Worm (Caenorhabditis elegans): ENCODE measurements around the gene lgc-49.
A peak's percentile ranks its signal among the peaks of the same experiment; 100 is the strongest.

lgc-49 gene

DNA sequence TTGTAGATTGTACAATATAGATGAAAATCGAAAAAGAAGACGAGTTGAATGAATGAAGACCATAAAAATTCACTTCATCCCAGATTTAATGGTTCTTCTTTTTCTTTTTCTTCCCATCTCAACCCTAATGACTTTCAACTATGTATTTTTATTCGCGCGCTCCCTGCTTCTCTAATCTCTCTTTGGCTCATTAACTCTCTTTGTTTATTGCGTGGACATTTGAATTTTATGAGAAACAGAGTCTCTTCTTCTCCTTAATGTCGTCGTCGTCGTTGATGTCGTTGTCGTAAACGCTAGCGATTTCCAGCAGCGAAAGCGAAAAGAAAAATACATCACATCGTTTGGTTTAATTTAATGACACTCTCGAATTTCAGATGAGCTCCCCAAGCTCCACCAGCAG lies 23.5 kb downstream of the lgc-49 start:
- no peak for TF ChIP-seq attf-4 (tag; optimal IDR thresholded peaks at IDR 0.05)
- no peak for TF ChIP-seq vab-7 (GFP tag; IDR thresholded peaks at IDR 0.05)
- TF ChIP-seq duxl-1 (tag; optimal IDR thresholded peaks at IDR 0.05; ENCODE audit: poor library complexity) = no peak
- TF ChIP-seq egl-27 (tag; optimal IDR thresholded peaks at IDR 0.05) = no peak
- TF ChIP-seq hlh-11 (tag; optimal IDR thresholded peaks at IDR 0.05) = no peak
- no peak for TF ChIP-seq nhr-102 (tag; optimal IDR thresholded peaks at IDR 0.05)
- TF ChIP-seq nhr-111 (GFP tag; optimal IDR thresholded peaks at IDR 0.05) = no peak
- TF ChIP-seq lin-38 (GFP tag; IDR thresholded peaks at IDR 0.05) = no peak
- TF ChIP-seq fkh-10 (GFP tag; optimal IDR thresholded peaks at IDR 0.05) = no peak
- TF ChIP-seq dmd-9 (GFP tag; IDR thresholded peaks at IDR 0.05) = no peak
- no peak for TF ChIP-seq daf-8 (GFP tag; IDR thresholded peaks at IDR 0.05)
- TF ChIP-seq unc-39 (tag; optimal IDR thresholded peaks at IDR 0.05) = no peak
- no peak for TF ChIP-seq nhr-6 (tag; optimal IDR thresholded peaks at IDR 0.05)
- TF ChIP-seq T26A8.4 (GFP tag; IDR thresholded peaks at IDR 0.05) = no peak
- TF ChIP-seq snpc-1.2 (GFP tag; IDR thresholded peaks at IDR 0.05) = no peak

DNA sequence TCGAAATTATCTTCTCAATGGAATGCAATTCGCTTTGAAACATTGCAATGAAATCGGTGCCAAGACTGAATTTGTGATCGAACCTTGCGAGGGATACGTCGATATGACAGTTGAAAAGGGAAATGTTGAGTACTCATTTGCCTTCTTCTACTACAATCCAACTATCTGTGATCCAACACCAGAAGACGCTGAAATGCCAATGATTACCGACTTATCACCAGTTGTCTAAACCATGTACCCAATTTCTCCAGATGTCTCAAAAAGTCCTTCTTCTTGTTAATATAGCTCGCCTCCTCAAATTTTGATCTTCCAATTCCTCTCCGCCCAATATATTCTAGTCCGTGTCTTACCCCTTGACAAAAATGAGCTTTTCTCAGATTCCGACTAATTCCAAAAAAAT lies 25.1 kb downstream of the lgc-49 start:
- TF ChIP-seq unc-62 (GFP tag; optimal IDR thresholded peaks at IDR 0.05 in 1 of 2) (peak in 1 of 2 experiments; percentile 97), unc-62 (tag; optimal IDR thresholded peaks at IDR 0.05) (no peak), dmd-6 (GFP tag; IDR thresholded peaks at IDR 0.05) (no peak)

DNA sequence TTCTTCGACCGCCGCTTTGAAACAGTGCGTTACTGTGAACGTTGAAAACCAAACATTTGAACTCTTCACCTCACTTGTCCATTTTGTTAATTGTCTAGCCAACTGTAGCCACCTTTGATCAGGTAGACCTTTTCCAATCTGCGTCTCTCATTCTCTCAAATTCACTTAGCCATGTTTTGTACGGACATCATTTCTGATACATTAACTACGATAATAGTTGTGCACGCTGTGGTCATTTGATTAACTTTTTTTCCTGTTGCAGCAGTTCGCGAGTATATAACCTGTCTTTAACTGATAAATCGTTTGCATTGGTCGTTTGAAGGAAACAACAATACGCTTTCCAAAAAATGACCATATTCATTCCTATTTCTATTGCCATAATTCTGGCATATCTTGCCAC lies 26.3 kb downstream of the lgc-49 start, which contains the start of gene cyp-29A2:
Gene cyp-29A2, plus strand, starts transcription at position 190 of the 400 bp plus-strand sequence.
- TF ChIP-seq nhr-237 (tag; optimal IDR thresholded peaks at IDR 0.05) (no peak), php-3 (GFP tag; IDR thresholded peaks at IDR 0.05) (0 out of 2 replicates have a peak, but pooled peaks have one; percentile 43), pqm-1 (tag; optimal IDR thresholded peaks at IDR 0.05) (no peak), mdt-29 (GFP tag; IDR thresholded peaks at IDR 0.05) (no peak), gei-8 (GFP tag; optimal IDR thresholded peaks at IDR 0.05) (no peak), unc-62 (GFP tag; optimal IDR thresholded peaks at IDR 0.05 in 1 of 2) (peak in 1 of 2 experiments; percentile 58), unc-62 (tag; optimal IDR thresholded peaks at IDR 0.05) (no peak), mdl-1 (tag; optimal IDR thresholded peaks at IDR 0.05) (peak in 1 of 2 experiments; percentile 49), daf-16 (GFP tag; optimal IDR thresholded peaks at IDR 0.05) (no peak), daf-16 (tag; optimal IDR thresholded peaks at IDR 0.05) (peak; percentile 69), nhr-28 (tag; optimal IDR thresholded peaks at IDR 0.05) (peak; percentile 99), dve-1 (tag; optimal IDR thresholded peaks at IDR 0.05; ENCODE audit: insufficient read depth) (peak; percentile 15), lim-7 (GFP tag; IDR thresholded peaks at IDR 0.05) (no peak), dmd-8 (GFP tag; IDR thresholded peaks at IDR 0.05) (no peak), nhr-6 (tag; optimal IDR thresholded peaks at IDR 0.05) (peak; percentile 7), nhr-77 (tag; optimal IDR thresholded peaks at IDR 0.05) (peak; percentile 92), mes-2 (tag; optimal IDR thresholded peaks at IDR 0.05; ENCODE audit: poor library complexity, severe bottlenecking) (no peak), ztf-7 (tag; optimal IDR thresholded peaks at IDR 0.05) (no peak), dmd-6 (GFP tag; IDR thresholded peaks at IDR 0.05) (peak; percentile 41), lin-1 (GFP tag; IDR thresholded peaks at IDR 0.05) (no peak), saeg-2 (GFP tag; IDR thresholded peaks at IDR 0.05) (no peak), arid-1 (GFP tag; conservative IDR thresholded peaks at IDR 0.05) (no peak), cey-2 (tag; optimal IDR thresholded peaks at IDR 0.05; ENCODE audit: borderline replicate concordance, insufficient read depth) (no peak), Y105C5A.15 (GFP tag; IDR thresholded peaks at IDR 0.05) (no peak), F49E8.2 (tag; optimal IDR thresholded peaks at IDR 0.05; ENCODE audit: borderline replicate concordance) (no peak), hlh-11 (tag; optimal IDR thresholded peaks at IDR 0.05) (peak; percentile 57), hlh-30 (tag; optimal IDR thresholded peaks at IDR 0.05; ENCODE audit: insufficient read depth) (peak; percentile 52), F44E2.7 (GFP tag; IDR thresholded peaks at IDR 0.05) (no peak), fkh-10 (GFP tag; optimal IDR thresholded peaks at IDR 0.05) (no peak), mep-1 (tag; optimal IDR thresholded peaks at IDR 0.05) (no peak), aha-1 (tag) (peak; percentile 32)
